Worm (Caenorhabditis elegans) whole organism, L1 larva: ENCODE measurements around the gene cisd-3.2.
A peak's percentile ranks its signal among the peaks of the same experiment; 100 is the strongest.

Experiments used
- Y116A8C.19 ChIP-seq: sonication (generic microtip); optimal IDR thresholded peaks from 2 replicates; lab custom pipeline; 2016; ENCODE audit warnings: missing compliant biosample characterization, missing genetic modification characterization, borderline replicate concordance
- aha-1 ChIP-seq: fragments of 150-350 bp; optimal IDR thresholded peaks from 2 replicates; lab custom pipeline; 2014; ENCODE audit warnings: missing biosample characterization, missing genetic modification characterization
- ceh-63 ChIP-seq: fragments of 200-800 bp; sonication (Bioruptor generic); optimal IDR thresholded peaks from 2 replicates; lab custom pipeline; 2018; ENCODE audit warnings: mild to moderate bottlenecking, missing genetic modification characterization, missing compliant biosample characterization
- ceh-82 ChIP-seq, 3 experiments: fragments of 150-350 bp in 1 of 3; sonication (generic microtip) in 2 of 3; optimal IDR thresholded peaks; 2 replicates each; lab custom pipeline; 2014 to 2017; ENCODE audit warnings: missing biosample characterization in 3 of 3, missing genetic modification characterization in 3 of 3
- ces-1 ChIP-seq: fragments of 150-350 bp; optimal IDR thresholded peaks from 2 replicates; lab custom pipeline; 2014; ENCODE audit warnings: missing biosample characterization, missing genetic modification reagents, missing genetic modification characterization
- efl-1 ChIP-seq, 4 experiments: fragments of 150-350 bp; optimal IDR thresholded peaks in 3 of 4; peaks in 1 of 4; 1 replicate in 1 of 4; 2 replicates in 3 of 4; lab custom pipeline; 2014; ENCODE audit warnings: missing biosample characterization in 2 of 4, missing genetic modification characterization in 2 of 4, missing genetic modification reagents in 2 of 4
- efl-3 ChIP-seq: fragments of 200-800 bp; sonication (Bioruptor generic); optimal IDR thresholded peaks from 2 replicates; lab custom pipeline; 2018; ENCODE audit warnings: mild to moderate bottlenecking, missing genetic modification characterization, missing compliant biosample characterization
- egl-13 ChIP-seq: sonication (generic microtip); optimal IDR thresholded peaks from 2 replicates; lab custom pipeline; 2016; ENCODE audit warnings: missing genotype, missing genetic modification reagents, missing genetic modification characterization, missing compliant biosample characterization
- hlh-4 ChIP-seq: sonication (generic microtip); optimal IDR thresholded peaks from 2 replicates; lab custom pipeline; 2016; ENCODE audit warnings: mild to moderate bottlenecking, missing genetic modification characterization, missing compliant biosample characterization
- hpl-2 ChIP-seq: fragments of 150-350 bp; optimal IDR thresholded peaks from 2 replicates; lab custom pipeline; 2014; ENCODE audit warnings: missing biosample characterization, missing genetic modification reagents, missing genetic modification characterization
- isw-1 ChIP-seq: fragments of 200-800 bp; sonication (Bioruptor generic); IDR thresholded peaks from 2 replicates; pipeline ENCODE4 v1.3.6; 2022; ENCODE audit warnings: missing genetic modification characterization, missing compliant biosample characterization
- lin-13 ChIP-seq: fragments of 150-350 bp; optimal IDR thresholded peaks from 2 replicates; lab custom pipeline; 2014; ENCODE audit warnings: missing biosample characterization, missing genetic modification reagents, missing genetic modification characterization
- lin-14 ChIP-seq: fragments of 200-800 bp; sonication (Bioruptor generic); optimal IDR thresholded peaks from 2 replicates; lab custom pipeline; 2018; ENCODE audit warnings: mild to moderate bottlenecking, missing genetic modification characterization, moderate library complexity, missing compliant biosample characterization
- lin-35 ChIP-seq, 2 experiments: fragments of 150-350 bp; optimal IDR thresholded peaks; 2 replicates each; lab custom pipeline; 2014; ENCODE audit warnings: missing biosample characterization in 2 of 2, missing genetic modification characterization in 2 of 2, missing genetic modification reagents in 2 of 2
- lin-39 ChIP-seq: fragments of 150-350 bp; optimal IDR thresholded peaks from 2 replicates; lab custom pipeline; 2014; ENCODE audit warnings: missing biosample characterization, missing genetic modification reagents, missing genetic modification characterization
- mab-9 ChIP-seq: fragments of 200-800 bp; sonication (Bioruptor generic); IDR thresholded peaks from 2 replicates; pipeline ENCODE4 v1.3.6; 2022; ENCODE audit warnings: missing genetic modification reagents, missing genetic modification characterization, missing compliant biosample characterization
- mdl-1 ChIP-seq, 2 experiments: fragments of 150-350 bp; optimal IDR thresholded peaks; 2 replicates each; lab custom pipeline; 2014 to 2017; ENCODE audit warnings: missing biosample characterization in 2 of 2, missing genetic modification characterization in 2 of 2, inconsistent platforms in 1 of 2
- mef-2 ChIP-seq: fragments of 150-350 bp; optimal IDR thresholded peaks from 2 replicates; lab custom pipeline; 2014; ENCODE audit warnings: missing biosample characterization, missing genetic modification characterization
- mep-1 ChIP-seq: fragments of 150-350 bp; optimal IDR thresholded peaks from 2 replicates; lab custom pipeline; 2014; ENCODE audit warnings: missing biosample characterization, missing genetic modification characterization
- nhr-237 ChIP-seq: fragments of 150-350 bp; optimal IDR thresholded peaks from 2 replicates; lab custom pipeline; 2014; ENCODE audit warnings: missing biosample characterization, missing genetic modification characterization
- nhr-76 ChIP-seq: sonication (generic microtip); optimal IDR thresholded peaks from 2 replicates; lab custom pipeline; 2017; ENCODE audit warnings: missing biosample characterization, missing genetic modification characterization
- nhr-77 ChIP-seq: fragments of 150-350 bp; optimal IDR thresholded peaks from 2 replicates; lab custom pipeline; 2014; ENCODE audit warnings: missing biosample characterization, missing genetic modification characterization
- nhr-85 ChIP-seq: sonication (generic microtip); peaks from one replicate; lab custom pipeline; 2016; ENCODE audit warnings: missing genetic modification characterization, inconsistent platforms, missing compliant biosample characterization
- snpc-4 ChIP-seq: fragments of 150-350 bp; optimal IDR thresholded peaks from 2 replicates; lab custom pipeline; 2014; ENCODE audit warnings: missing biosample characterization, missing genetic modification characterization
- sox-4 ChIP-seq: sonication (generic microtip); optimal IDR thresholded peaks from 2 replicates; lab custom pipeline; 2016; ENCODE audit warnings: missing genetic modification characterization, missing compliant biosample characterization
- sptf-1 ChIP-seq: fragments of 150-350 bp; optimal IDR thresholded peaks from 2 replicates; lab custom pipeline; 2014; ENCODE audit warnings: missing biosample characterization, missing genetic modification characterization
- sup-37 ChIP-seq: fragments of 200-800 bp; sonication (Bioruptor generic); optimal IDR thresholded peaks from 2 replicates; lab custom pipeline; 2018; ENCODE audit warnings: mild to moderate bottlenecking, missing genetic modification characterization, missing compliant biosample characterization
- swsn-7 ChIP-seq: sonication (generic microtip); optimal IDR thresholded peaks from 2 replicates; lab custom pipeline; 2016; ENCODE audit warnings: missing genetic modification characterization, missing compliant biosample characterization
- tlp-1 ChIP-seq: fragments of 150-350 bp; optimal IDR thresholded peaks from 2 replicates; lab custom pipeline; 2014; ENCODE audit warnings: missing biosample characterization, missing genetic modification characterization
- unc-86 ChIP-seq: sonication (generic microtip); optimal IDR thresholded peaks from 2 replicates; lab custom pipeline; 2016; ENCODE audit warnings: missing genetic modification characterization, missing compliant biosample characterization
- vab-15 ChIP-seq: sonication (generic microtip); optimal IDR thresholded peaks from 2 replicates; lab custom pipeline; 2017; ENCODE audit warnings: missing genotype, mild to moderate bottlenecking, missing genetic modification characterization, missing compliant biosample characterization
- zag-1 ChIP-seq: fragments of 150-350 bp; optimal IDR thresholded peaks from 2 replicates; lab custom pipeline; 2014; ENCODE audit warnings: missing biosample characterization, missing genetic modification characterization
- zip-4 ChIP-seq: fragments of 200-800 bp; sonication (Bioruptor generic); optimal IDR thresholded peaks from 2 replicates; lab custom pipeline; 2018; ENCODE audit warnings: mild to moderate bottlenecking, missing genetic modification characterization, moderate library complexity, missing compliant biosample characterization
- ztf-11 ChIP-seq, 2 experiments: sonication (generic microtip); optimal IDR thresholded peaks; 2 replicates each; lab custom pipeline; 2016 to 2017; ENCODE audit warnings: missing genetic modification characterization in 2 of 2, missing biosample characterization in 1 of 2, missing compliant biosample characterization in 1 of 2
- ztf-4 ChIP-seq: fragments of 150-350 bp; optimal IDR thresholded peaks from 2 replicates; lab custom pipeline; 2014; ENCODE audit warnings: missing biosample characterization, missing genetic modification characterization

The cisd-3.2 gene

ce11 chrIII:1570006-1570405 lies 29.7 kb downstream of the cisd-3.2 start, which contains the start of gene rep-1:
TSS of gene rep-1 (plus strand) at chrIII:1570306.
- no peak for TF ChIP-seq nhr-85 (tag; lab: Kevin White, UChicago)
- TF ChIP-seq lin-35 (GFP tag; optimal IDR thresholded peaks at IDR 0.05; lab: Kevin White, UChicago), result no peak
- TF ChIP-seq nhr-76 (tag; lab: Kevin White, UChicago), result no peak
- TF ChIP-seq ces-1 (GFP tag; lab: Kevin White, UChicago), result no peak
- no peak for TF ChIP-seq ztf-11 (tag; optimal IDR thresholded peaks at IDR 0.05; lab: Kevin White, UChicago)
- TF ChIP-seq sup-37 (GFP tag; lab: Kevin White, UChicago), result no peak
- TF ChIP-seq hpl-2, result no peak

- TF ChIP-seq zag-1 (tag; lab: Kevin White, UChicago) (no peak), hpl-2 (no peak), sptf-1 (no peak), swsn-7 (tag; lab: Kevin White, UChicago) (no peak), mab-9 (GFP tag; lab: Robert Waterston, UW) (no peak), lin-14 (GFP tag; lab: Kevin White, UChicago) (no peak), tlp-1 (no peak), ceh-82 (tag; optimal IDR thresholded peaks at IDR 0.05; lab: Kevin White, UChicago) (no peak), snpc-4 (no peak), ceh-63 (GFP tag; lab: Kevin White, UChicago) (no peak), hlh-4 (no peak), aha-1 (no peak), nhr-77 (tag; lab: Kevin White, UChicago) (no peak)
These were observed 35.4 kb downstream of the cisd-3.2 start for ce11 chrIII:1575651-1576050.

ce11 chrIII:1576451-1576850 lies 36.2 kb downstream of the cisd-3.2 start, which contains the start of gene Y22D7AL.7:
TSS of gene Y22D7AL.7 (plus strand) at chrIII:1576751.
- TF ChIP-seq unc-86 (tag; lab: Kevin White, UChicago) (no peak), nhr-237 (tag; lab: Kevin White, UChicago) (no peak), vab-15 (no peak), nhr-85 (tag; lab: Kevin White, UChicago) (peak; percentile 13)

ce11 chrIII:1578566-1578965 lies 38.3 kb downstream of the cisd-3.2 start:
- TF ChIP-seq zip-4 (GFP tag; lab: Kevin White, UChicago) (no peak), Y116A8C.19 (tag; lab: Kevin White, UChicago) (no peak), efl-1 (optimal IDR thresholded peaks at IDR 0.05; lab: Kevin White, UChicago) (no peak), efl-1 (GFP tag; optimal IDR thresholded peaks at IDR 0.05 in 1 of 2; lab: Kevin White, UChicago) (peak in 1 of 2 experiments; percentile 10)

- TF ChIP-seq ztf-4 (tag; lab: Kevin White, UChicago), result no peak
- no peak for TF ChIP-seq mep-1 (tag; lab: Kevin White, UChicago)
- TF ChIP-seq lin-13 (GFP tag; lab: Kevin White, UChicago), result no peak
- TF ChIP-seq mab-9 (GFP tag; lab: Robert Waterston, UW), result no peak
- no peak for TF ChIP-seq zip-4 (GFP tag; lab: Kevin White, UChicago)
- no peak for TF ChIP-seq nhr-237 (tag; lab: Kevin White, UChicago)
- no peak for TF ChIP-seq mef-2 (tag; lab: Kevin White, UChicago)
- no peak for TF ChIP-seq mdl-1 (tag; optimal IDR thresholded peaks at IDR 0.05; lab: Kevin White, UChicago)
- no peak for TF ChIP-seq egl-13 (tag; lab: Kevin White, UChicago)
These were observed 38.7 kb downstream of the cisd-3.2 start for ce11 chrIII:1579001-1579400.

ce11 chrIII:1580142-1580541 lies 39.8 kb downstream of the cisd-3.2 start:
- TF ChIP-seq tlp-1, result no peak
- TF ChIP-seq ztf-11 (tag; optimal IDR thresholded peaks at IDR 0.05; lab: Kevin White, UChicago), result no peak
- no peak for TF ChIP-seq lin-39 (tag; lab: Kevin White, UChicago)
- no peak for TF ChIP-seq efl-3 (GFP tag; lab: Kevin White, UChicago)
- TF ChIP-seq isw-1 (GFP tag; lab: Robert Waterston, UW), result no peak
- no peak for TF ChIP-seq sox-4 (tag; lab: Kevin White, UChicago)
